Fruit fly (Drosophila melanogaster) ovary, adult (tissue): ENCODE data around the gene CG43880.

Experiments used
- CG17801 ChIP-seq: fragments of 200-800 bp; optimal IDR thresholded peaks from 2 replicates; lab custom pipeline; 2019; ENCODE audit warnings: missing biosample characterization, mild to moderate bottlenecking, missing genetic modification characterization, moderate library complexity; ENCODE audit not compliant: partially characterized antibody

CG43880 gene

DNA sequence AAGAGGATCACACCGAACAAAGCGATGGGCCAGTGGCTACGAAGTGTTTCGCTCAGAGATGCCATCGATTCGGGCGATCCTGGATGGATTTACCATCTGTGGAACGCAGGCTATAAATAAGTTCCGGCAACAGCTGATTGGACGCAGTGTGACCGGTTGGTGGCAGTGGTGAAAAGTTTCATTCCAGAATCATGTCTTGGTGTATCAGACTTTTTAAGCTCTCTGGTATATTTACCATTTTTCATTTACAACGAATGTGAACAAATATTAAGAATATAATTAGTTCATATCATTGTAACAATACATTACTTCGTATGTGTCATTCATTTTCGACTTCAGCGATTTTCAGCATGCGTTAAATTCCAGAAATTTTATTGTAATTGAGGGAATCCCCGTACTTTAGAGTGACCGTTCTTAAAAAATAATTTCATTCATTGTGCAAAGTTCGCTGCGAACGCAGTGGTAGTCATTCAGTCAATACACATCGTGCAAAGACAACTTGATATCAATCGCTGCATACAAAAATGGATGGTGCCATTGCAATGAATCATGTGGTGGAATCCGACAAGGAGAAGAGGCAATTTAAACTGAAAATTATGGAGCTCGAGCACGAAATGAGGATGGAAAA lies 31.0 kb downstream of the CG43880 start, which contains the start of gene Tmem43:
Tmem43 (minus strand) TSS at position 152 of the 628 bp plus-strand sequence.
- TF ChIP-seq CG17801 = no peak

DNA sequence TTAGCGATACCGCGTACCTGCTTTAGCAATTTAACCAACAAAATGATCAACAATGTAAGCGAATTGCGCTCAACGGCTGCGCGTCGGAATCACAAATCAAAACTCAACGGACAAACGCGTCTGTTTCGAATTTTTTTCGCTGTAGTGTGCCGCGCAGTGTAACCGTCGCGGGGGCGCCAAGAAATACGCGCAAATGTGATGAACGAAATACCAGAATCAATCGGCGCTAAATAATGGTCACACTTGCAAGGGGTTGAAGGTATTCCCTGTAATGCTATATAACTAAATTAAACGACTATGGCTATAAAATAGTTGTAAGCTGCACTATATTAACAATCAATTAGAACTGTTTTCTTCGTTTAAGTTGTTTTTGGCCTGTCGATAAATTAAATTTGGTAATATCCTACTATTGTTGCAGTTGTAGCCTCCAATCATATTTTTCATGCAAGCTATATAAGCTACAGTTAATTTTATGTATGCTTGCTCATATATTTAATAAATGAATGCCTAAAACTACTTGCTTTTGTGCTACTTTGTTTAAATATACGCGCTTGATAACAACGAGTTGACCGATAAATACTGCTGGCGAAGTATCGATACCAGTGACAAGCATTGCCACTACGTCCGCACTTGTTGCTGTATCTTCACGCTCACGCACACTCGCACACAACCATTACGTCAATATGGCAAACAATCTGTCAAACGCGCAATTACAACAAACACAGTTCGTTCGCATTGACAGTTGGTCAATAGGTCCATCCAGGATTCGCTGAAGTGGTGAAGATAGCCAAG lies 34.2 kb downstream of the CG43880 start, which contains the start of the genes pbl and CG8281:
pbl (minus strand) TSS at position 190 of the 792 bp plus-strand sequence.
CG8281 (plus strand) TSS at position 699 of the 792 bp plus-strand sequence.
- TF ChIP-seq CG17801 = no peak

DNA sequence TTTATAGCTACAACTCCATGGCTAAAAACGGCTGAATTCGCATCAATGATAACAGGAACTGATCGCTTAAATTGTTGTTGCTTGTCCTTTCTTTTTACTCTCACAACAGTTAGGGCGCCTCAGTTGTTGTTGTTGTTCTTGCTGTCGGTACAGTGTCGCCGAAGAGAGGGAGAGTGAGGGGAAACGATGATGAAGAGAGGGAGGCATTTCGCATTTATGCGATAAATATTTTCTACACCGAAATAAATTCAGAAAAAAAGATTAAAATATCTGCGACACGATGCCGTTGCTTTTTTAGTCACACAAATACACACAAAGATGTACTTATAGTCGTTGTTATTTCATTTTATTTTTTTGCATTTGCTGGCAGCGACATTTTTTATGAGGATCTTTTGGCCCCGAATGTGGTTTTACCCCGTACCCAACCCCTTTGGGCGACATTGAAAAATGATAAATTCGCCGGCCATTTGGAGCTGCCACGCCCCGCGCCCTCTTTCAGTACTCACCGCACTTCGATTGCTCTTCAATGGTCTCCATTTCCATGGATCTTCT lies 35.1 kb downstream of the CG43880 start:
- TF ChIP-seq CG17801 = no peak

DNA sequence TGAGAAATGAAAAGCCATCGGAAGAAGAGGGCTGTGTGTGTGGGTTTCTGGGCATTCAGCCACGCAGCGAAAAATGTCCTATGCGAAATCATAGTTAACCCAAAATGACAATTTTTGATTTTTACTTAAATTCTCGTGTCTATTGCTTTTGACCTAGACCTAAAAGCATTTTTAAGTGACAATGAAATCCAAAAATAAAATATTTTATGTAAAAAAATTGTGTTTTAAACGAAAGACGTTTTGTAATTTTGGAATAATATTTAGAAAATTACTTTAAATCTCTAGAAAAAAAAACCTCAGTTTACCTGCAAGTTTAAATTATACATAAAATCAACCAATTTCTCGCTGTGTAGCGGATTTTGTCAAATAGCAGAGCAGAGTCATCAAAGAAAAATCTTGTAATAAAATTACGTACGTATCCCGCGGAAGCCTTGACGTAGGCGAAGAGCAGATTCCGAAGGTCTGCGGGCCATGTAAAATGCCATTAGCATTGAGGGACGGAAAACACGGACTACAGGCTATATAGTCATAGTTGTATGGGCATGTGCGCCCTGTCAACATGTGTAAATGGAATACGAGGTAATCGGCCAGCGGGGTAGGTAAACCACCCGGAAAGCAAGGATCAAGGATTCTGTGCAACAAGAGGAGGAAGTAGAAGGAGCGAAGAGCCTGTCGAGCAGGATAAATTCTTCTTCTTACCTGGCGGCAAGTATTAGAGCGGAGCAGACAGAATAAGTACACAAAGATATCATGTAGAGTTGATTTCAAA lies 36.2 kb downstream of the CG43880 start:
- no peak for TF ChIP-seq CG17801

DNA sequence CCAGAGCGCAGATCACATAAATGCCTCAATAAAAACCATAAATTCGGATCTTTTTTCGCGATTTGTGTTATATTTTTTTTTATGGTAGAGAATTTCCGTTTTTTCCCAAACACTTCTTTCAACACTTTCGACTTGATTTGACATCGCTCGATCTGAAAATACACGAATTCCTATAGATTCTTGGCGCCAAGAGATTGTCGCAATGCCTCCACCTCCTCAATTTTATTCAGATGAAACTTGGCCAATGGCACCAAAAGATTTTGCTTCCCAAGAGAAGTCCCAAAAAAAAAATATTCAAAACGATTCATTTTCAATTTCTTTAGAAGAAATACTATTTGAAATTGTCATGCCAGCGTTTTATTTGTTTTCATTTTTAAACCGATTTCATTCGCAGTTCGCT lies 41.6 kb downstream of the CG43880 start:
- no peak for TF ChIP-seq CG17801

dm6 chr3L:7903489-7904150 lies 42.5 kb downstream of the CG43880 start:
- TF ChIP-seq CG17801 = peak; percentile 59
